Worm (Caenorhabditis elegans) whole organism, L4/young adult: ENCODE results near the gene kin-30.

Experiments used
- dao-5 ChIP-seq: sonication (generic microtip); optimal IDR thresholded peaks from 2 replicates; lab custom pipeline; 2016; ENCODE audit warnings: missing genotype, missing genetic modification characterization, moderate library complexity, missing compliant biosample characterization
- him-1 ChIP-seq: sonication (generic microtip); optimal IDR thresholded peaks from 2 replicates; lab custom pipeline; 2016; ENCODE audit warnings: missing genotype, missing genetic modification reagents, missing genetic modification characterization, missing compliant biosample characterization

ce11 chrV:15276915-15277314 is 32.4 kb downstream of the kin-30 start, which contains the start of gene srw-17:
- no peak for TF ChIP-seq dao-5 (tag; lab: Kevin White, UChicago)
- no peak for TF ChIP-seq him-1 (tag; lab: Kevin White, UChicago)
